Fruit fly (Drosophila melanogaster): ENCODE data around the gene Pglym87.
A peak's percentile ranks its signal among the peaks of the same experiment; 100 is the strongest.

The Pglym87 gene

dm6 chr3R:12269889-12270403, 37.4 kb upstream of the Pglym87 start:
- TF ChIP-seq twi (tag; optimal IDR thresholded peaks at IDR 0.05) (peak; percentile 12), Atf3 (GFP tag; optimal IDR thresholded peaks at IDR 0.05) (no peak), Dek (tag; optimal IDR thresholded peaks at IDR 0.05) (no peak), maf-S (GFP tag; optimal IDR thresholded peaks at IDR 0.05) (no peak), CG34376 (GFP tag; optimal IDR thresholded peaks at IDR 0.05) (peak; percentile 42)

dm6 chr3R:12260669-12261068, 28.1 kb upstream of the Pglym87 start, which contains the start of gene CG44038:
TSS of gene CG44038 (plus strand) at chr3R:12260969.
- no peak for TF ChIP-seq CTCF (GFP tag; optimal IDR thresholded peaks at IDR 0.05)
- TF ChIP-seq Ets65A (GFP tag): peak; percentile 89

dm6 chr3R:12259819-12260218, 27.3 kb upstream of the Pglym87 start:
- TF ChIP-seq grn (GFP tag; optimal IDR thresholded peaks at IDR 0.05) (peak; percentile 63), CG2199 (GFP tag; IDR thresholded peaks at IDR 0.05) (0 out of 3 replicates have a peak, but pooled peaks have one; percentile 72), unc-4 (GFP tag; IDR thresholded peaks at IDR 0.05; ENCODE audit: partially characterized antibody) (no peak), zen (tag; optimal IDR thresholded peaks at IDR 0.05) (peak; percentile 18)

DNA sequence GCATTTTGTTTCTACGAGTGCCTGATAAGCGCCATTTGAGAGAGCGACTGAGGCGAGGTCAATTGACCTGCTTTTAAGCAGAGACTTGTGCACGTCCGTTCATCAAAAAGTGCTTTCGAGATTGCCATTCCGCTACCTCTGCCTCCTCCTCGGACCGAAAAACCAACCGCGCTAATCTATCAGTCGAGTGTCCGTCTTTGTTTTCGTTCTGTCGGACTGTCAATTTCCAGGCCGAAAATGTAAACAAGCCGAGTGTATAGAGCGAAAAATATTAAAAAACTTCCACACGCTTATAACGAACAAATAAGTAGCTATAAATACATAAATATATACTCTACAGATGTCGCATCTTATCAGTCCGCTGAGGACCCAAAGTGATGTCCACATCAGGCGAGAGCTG, 26.5 kb upstream of the Pglym87 start:
- TF ChIP-seq crol (GFP tag; IDR thresholded peaks at IDR 0.05) (peak; percentile 47; the same call in 1 of the 2 replicates), slp2 (GFP tag; optimal IDR thresholded peaks at IDR 0.05) (no peak), CG10543 (GFP tag; optimal IDR thresholded peaks at IDR 0.05) (peak; percentile 72), Vsx1 (GFP tag; optimal IDR thresholded peaks at IDR 0.05) (peak; percentile 4), CG6254 (GFP tag; optimal IDR thresholded peaks at IDR 0.05) (no peak), Bgb (GFP tag; IDR thresholded peaks at IDR 0.05; ENCODE audit: partially characterized antibody) (no peak), sens (GFP tag) (peak; percentile 39), sug (tag; optimal IDR thresholded peaks at IDR 0.05) (peak; percentile 31), NC2β (GFP tag; optimal IDR thresholded peaks at IDR 0.05) (no peak), CG9437 (GFP tag; optimal IDR thresholded peaks at IDR 0.05) (no peak), chinmo (GFP tag; IDR thresholded peaks at IDR 0.05; ENCODE audit: partially characterized antibody) (peak; percentile 61; the same call in 1 of the 4 replicates), phol (tag; optimal IDR thresholded peaks at IDR 0.05) (no peak), Hmr (GFP tag; optimal IDR thresholded peaks at IDR 0.05) (peak; percentile 10), Atf6 (GFP tag; IDR thresholded peaks at IDR 0.05) (no peak), CG34376 (GFP tag; optimal IDR thresholded peaks at IDR 0.05) (peak; percentile 84)

DNA sequence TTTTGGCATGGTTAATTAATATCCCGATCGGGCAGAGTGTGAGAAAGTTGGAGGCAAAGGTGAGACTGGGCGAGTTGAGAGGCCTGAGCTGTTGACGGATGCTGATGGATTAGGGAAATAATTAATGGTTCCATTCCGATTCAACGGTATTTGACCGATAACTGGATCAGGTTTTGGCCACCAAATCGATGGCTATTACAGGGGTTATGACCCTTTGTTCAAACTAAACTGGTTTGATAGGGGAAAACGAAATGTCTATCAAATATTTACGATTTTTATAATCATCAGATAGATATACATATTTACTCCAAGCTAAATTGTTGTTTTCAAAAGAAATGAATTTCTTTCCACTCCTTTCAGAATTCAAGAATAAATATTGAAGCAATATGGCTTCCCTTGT, 25.9 kb upstream of the Pglym87 start, which contains the start of the genes CG44037 and svp:
TSS of gene CG44037 (plus strand) at position 301 of the 400 bp plus-strand sequence.
TSS of gene svp (plus strand) at position 301 of the 400 bp plus-strand sequence.
- TF ChIP-seq CG4424 (GFP tag; optimal IDR thresholded peaks at IDR 0.05) (no peak), Dbx (GFP tag; IDR thresholded peaks at IDR 0.05) (no peak)

dm6 chr3R:12253887-12254286, 21.4 kb upstream of the Pglym87 start, which contains the start of gene CG3942:
TSS of gene CG3942 (plus strand) at chr3R:12254187.
- TF ChIP-seq E2f2 (GFP tag; IDR thresholded peaks at IDR 0.05) (no peak), Mad (GFP tag; optimal IDR thresholded peaks at IDR 0.05) (no peak), CG32532 (GFP tag; IDR thresholded peaks at IDR 0.05) (no peak), kay (GFP tag; optimal IDR thresholded peaks at IDR 0.05) (no peak), MESR4 (GFP tag; optimal IDR thresholded peaks at IDR 0.05) (no peak), shn (GFP tag; optimal IDR thresholded peaks at IDR 0.05) (no peak), h (optimal IDR thresholded peaks at IDR 0.05) (no peak), HLH3B (GFP tag; IDR thresholded peaks at IDR 0.05) (no peak), CG7928 (GFP tag; optimal IDR thresholded peaks at IDR 0.05) (no peak), Abd-B (GFP tag; optimal IDR thresholded peaks at IDR 0.05) (no peak), Hr51 (GFP tag; optimal IDR thresholded peaks at IDR 0.05) (no peak), tll (GFP tag; optimal IDR thresholded peaks at IDR 0.05) (no peak), Camta (GFP tag; optimal IDR thresholded peaks at IDR 0.05) (no peak), Nf-YA (GFP tag; IDR thresholded peaks at IDR 0.05) (no peak), HHEX (GFP tag; optimal IDR thresholded peaks at IDR 0.05) (no peak), CG18599 (GFP tag; optimal IDR thresholded peaks at IDR 0.05) (no peak), run (tag; optimal IDR thresholded peaks at IDR 0.05) (no peak)
